Worm (Caenorhabditis elegans): ENCODE data around the gene wee-1.1.

The wee-1.1 gene

DNA sequence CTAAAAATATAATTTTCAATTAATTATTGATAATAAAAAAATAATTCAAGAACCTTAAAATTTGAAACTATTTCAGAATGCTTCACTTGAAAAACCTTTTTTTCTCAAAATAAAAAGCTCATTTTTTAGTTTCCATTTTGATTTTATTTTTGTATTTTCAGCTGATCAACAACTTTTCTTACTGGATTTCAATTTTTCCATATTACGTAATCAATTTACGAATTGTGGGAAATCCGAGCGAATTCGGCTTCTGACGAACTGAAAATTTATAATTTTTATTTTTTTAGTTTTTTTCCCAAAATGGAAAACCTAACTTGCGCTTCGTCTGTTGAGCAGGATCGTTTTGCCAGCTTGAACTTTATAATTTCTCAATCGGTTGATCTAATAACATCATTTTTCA lies 45.9 kb downstream of the wee-1.1 start, which contains the start of gene sra-8:
Gene sra-8 (plus strand): TSS at position 301 of the 400 bp plus-strand sequence.
- TF ChIP-seq unc-62 (GFP tag; optimal IDR thresholded peaks at IDR 0.05), result no peak

DNA sequence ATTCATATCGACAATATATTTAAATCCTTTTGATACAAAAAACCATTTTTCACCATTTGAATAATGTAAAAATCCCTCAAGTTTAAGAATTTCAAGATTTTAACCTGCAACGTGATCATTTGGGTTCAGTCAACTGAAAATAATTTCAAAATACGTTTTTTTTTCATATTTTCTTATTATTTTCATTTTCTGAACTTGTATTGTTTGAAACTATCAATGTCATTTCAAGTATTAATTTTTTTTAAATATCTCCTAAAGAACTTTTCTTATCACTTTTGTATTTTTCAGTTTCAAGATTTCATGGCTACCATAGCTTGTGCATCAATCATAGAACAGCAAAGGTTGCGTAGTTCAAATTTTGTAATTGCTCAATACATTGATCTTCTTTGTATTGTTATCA lies 51.4 kb downstream of the wee-1.1 start, which contains the start of gene sra-9:
Gene sra-9 (plus strand): TSS at position 301 of the 400 bp plus-strand sequence.
- TF ChIP-seq unc-62 (GFP tag; optimal IDR thresholded peaks at IDR 0.05), result no peak

Measured in whole organism, dauer.